Fruit fly (Drosophila melanogaster) whole organism, adult: ENCODE data around the gene CG6901.

Experiments
- CG11617 ChIP-seq: fragments of 200-800 bp; sonication (Bioruptor generic); optimal IDR thresholded peaks from 2 replicates; lab custom pipeline; 2017; ENCODE audit warnings: mild to moderate bottlenecking, missing biosample characterization, missing genetic modification reagents, missing genetic modification characterization
- bab1 ChIP-seq: fragments of 200-800 bp; sonication (Bioruptor generic); optimal IDR thresholded peaks from 3 replicates; lab custom pipeline; 2019; ENCODE audit warnings: missing biosample characterization, mild to moderate bottlenecking, missing genetic modification characterization, moderate library complexity
- tj ChIP-seq: fragments of 200-800 bp; sonication (Bioruptor generic); optimal IDR thresholded peaks from 3 replicates; lab custom pipeline; 2017; ENCODE audit warnings: missing biosample characterization, mild to moderate bottlenecking, missing genetic modification characterization, moderate library complexity

DNA sequence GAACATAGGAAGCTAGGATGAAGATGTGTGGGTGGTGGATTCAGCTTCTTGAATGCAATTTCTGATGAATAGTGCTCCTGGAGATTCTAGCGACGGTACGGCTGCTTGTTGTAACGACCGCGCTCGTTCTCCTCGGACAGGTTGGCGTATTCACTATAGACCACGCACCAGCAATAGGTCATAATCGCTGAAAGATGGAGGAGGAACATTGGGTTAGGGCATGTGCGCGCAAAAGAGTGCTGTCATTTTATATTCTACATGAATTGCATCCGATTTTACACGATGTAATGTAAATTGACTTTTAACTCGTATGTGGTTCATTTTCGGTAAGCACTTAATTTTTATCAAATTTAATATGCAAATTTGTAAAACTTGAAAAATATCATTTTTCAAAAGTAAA is 27.8 kb downstream of the CG6901 start:
- TF ChIP-seq tj (GFP tag; lab: Kevin White, UChicago) (no peak), CG11617 (GFP tag; lab: Kevin White, UChicago) (no peak), bab1 (GFP tag; lab: Kevin White, UChicago) (no peak)
